Worm (Caenorhabditis elegans): ENCODE measurements around the gene T16G12.9.

The T16G12.9 gene

DNA sequence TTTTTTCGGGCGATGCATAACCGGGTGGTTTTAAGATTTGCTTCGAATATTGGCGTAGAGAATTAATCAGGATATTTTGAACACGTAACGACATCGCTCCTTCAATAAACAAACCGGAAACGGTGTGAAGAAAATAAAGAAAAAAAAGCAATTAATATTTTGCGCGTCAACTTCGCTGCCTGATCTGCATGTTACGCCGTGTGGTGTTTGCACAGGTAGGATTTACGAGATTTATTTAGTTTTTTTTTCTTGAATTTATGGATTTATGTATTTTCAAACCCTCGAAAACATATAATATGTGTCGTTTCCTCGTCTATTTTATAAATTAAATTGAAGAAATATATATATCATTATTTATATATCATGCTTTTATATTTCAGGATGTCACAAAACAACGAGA is 36.6 kb upstream of the T16G12.9 start, which contains the start of the genes ZK1128.1 and mett-10 (continued):
- TF ChIP-seq ceh-88 (GFP tag; IDR thresholded peaks at IDR 0.05) (no peak), blmp-1 (tag; optimal IDR thresholded peaks at IDR 0.05) (no peak), fkh-4 (tag; optimal IDR thresholded peaks at IDR 0.05; ENCODE audit: borderline replicate concordance) (no peak), nhr-85 (tag) (peak; percentile 25), ceh-63 (GFP tag; optimal IDR thresholded peaks at IDR 0.05) (no peak), sox-4 (tag; optimal IDR thresholded peaks at IDR 0.05) (no peak), aha-1 (tag; optimal IDR thresholded peaks at IDR 0.05) (no peak), ama-1 (optimal IDR thresholded peaks at IDR 0.05) (no peak), hlh-17 (GFP tag; optimal IDR thresholded peaks at IDR 0.05; ENCODE audit: borderline replicate concordance) (no peak), sptf-1 (tag; optimal IDR thresholded peaks at IDR 0.05) (no peak), irx-1 (tag; optimal IDR thresholded peaks at IDR 0.05) (no peak), dsc-1 (tag; optimal IDR thresholded peaks at IDR 0.05) (no peak), pag-3 (tag; optimal IDR thresholded peaks at IDR 0.05; ENCODE audit: borderline replicate concordance, insufficient read depth) (no peak), C04F5.9 (tag; optimal IDR thresholded peaks at IDR 0.05) (no peak), Y116A8C.19 (tag; optimal IDR thresholded peaks at IDR 0.05; ENCODE audit: borderline replicate concordance) (no peak), lin-15B (tag; optimal IDR thresholded peaks at IDR 0.05) (peak; percentile 4), egl-27 (tag; optimal IDR thresholded peaks at IDR 0.05) (no peak), mdl-1 (tag; optimal IDR thresholded peaks at IDR 0.05) (no peak), unc-98 (GFP tag; IDR thresholded peaks at IDR 0.05) (no peak), nhr-90 (tag; optimal IDR thresholded peaks at IDR 0.05; ENCODE audit: poor library complexity) (no peak), fkh-10 (GFP tag; optimal IDR thresholded peaks at IDR 0.05) (no peak), fos-1 (tag; optimal IDR thresholded peaks at IDR 0.05) (no peak), efl-3 (GFP tag; optimal IDR thresholded peaks at IDR 0.05) (no peak), elt-3 (tag; optimal IDR thresholded peaks at IDR 0.05) (no peak), ceh-8 (GFP tag; optimal IDR thresholded peaks at IDR 0.05) (no peak), alr-1 (tag; optimal IDR thresholded peaks at IDR 0.05; ENCODE audit: borderline replicate concordance) (no peak), C16A3.4 (tag; optimal IDR thresholded peaks at IDR 0.05) (no peak), nhr-77 (tag; optimal IDR thresholded peaks at IDR 0.05) (no peak), hlh-4 (tag; optimal IDR thresholded peaks at IDR 0.05) (no peak), vab-15 (tag; optimal IDR thresholded peaks at IDR 0.05) (peak; percentile 19), ets-5 (GFP tag; IDR thresholded peaks at IDR 0.05) (no peak), nhr-19 (GFP tag; conservative IDR thresholded peaks at IDR 0.05) (no peak), nhr-76 (tag; optimal IDR thresholded peaks at IDR 0.05) (no peak), nhr-28 (tag; optimal IDR thresholded peaks at IDR 0.05) (no peak), nhr-12 (tag; optimal IDR thresholded peaks at IDR 0.05) (no peak), fkh-8 (tag; optimal IDR thresholded peaks at IDR 0.05) (no peak)

DNA sequence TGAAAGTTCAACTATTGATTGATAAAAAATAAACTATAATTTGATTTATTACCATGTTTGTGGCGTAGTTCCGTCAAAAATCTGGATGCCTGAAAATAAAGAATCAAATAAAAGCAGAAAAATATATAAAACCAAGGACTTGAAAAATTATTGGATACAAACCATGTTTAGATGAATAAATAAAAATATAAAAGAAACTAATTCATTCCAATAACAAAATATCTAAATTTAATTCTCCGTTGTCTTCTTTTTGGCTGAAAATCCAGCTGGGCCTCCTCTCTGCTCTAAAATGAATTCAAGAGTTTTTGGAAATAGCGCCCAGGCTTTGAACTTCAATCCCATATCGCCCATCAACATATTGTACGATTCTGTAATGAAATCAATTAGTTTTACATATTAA is 34.9 kb upstream of the T16G12.9 start, which contains the start of gene vps-29:
vps-29 (minus strand) TSS at position 101 of the 400 bp plus-strand sequence.
- TF ChIP-seq sup-37 (GFP tag; optimal IDR thresholded peaks at IDR 0.05) (no peak), unc-86 (tag; optimal IDR thresholded peaks at IDR 0.05) (no peak), rnt-1 (tag; optimal IDR thresholded peaks at IDR 0.05) (no peak), ceh-88 (GFP tag; IDR thresholded peaks at IDR 0.05) (no peak), grh-1 (GFP tag; IDR thresholded peaks at IDR 0.05) (no peak), egl-27 (tag; optimal IDR thresholded peaks at IDR 0.05) (no peak), sox-4 (tag; optimal IDR thresholded peaks at IDR 0.05) (no peak), mef-2 (tag; optimal IDR thresholded peaks at IDR 0.05) (no peak), blmp-1 (tag; optimal IDR thresholded peaks at IDR 0.05) (no peak)

DNA sequence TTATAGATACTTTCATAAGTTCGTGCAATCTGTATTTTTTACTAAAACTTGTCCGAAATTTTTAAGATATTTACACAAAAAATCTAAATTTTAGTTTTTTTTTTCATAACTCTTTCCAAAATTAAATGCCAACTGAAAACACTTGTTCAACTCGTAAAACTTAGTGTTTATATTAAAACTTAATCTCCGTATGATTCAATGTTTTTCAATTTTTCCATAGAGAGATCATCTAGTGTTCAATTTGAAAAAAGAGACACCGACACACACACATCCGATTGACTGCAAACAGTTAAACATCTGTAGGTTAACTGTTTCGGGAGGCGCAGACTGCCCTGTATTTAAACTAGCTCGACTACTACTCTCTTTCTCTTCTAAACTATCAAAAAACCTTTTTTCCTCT is 30.9 kb upstream of the T16G12.9 start, which contains the start of gene T16H12.9:
T16H12.9 (plus strand) TSS at position 301 of the 400 bp plus-strand sequence.
- no peak for TF ChIP-seq snu-23 (GFP tag; optimal IDR thresholded peaks at IDR 0.05)
- no peak for TF ChIP-seq C16A3.4 (tag; optimal IDR thresholded peaks at IDR 0.05)
- TF ChIP-seq Y116A8C.19 (tag; optimal IDR thresholded peaks at IDR 0.05; ENCODE audit: borderline replicate concordance) = no peak

Measured in whole organism, L1 larva.